Worm (Caenorhabditis elegans) whole organism, L2 larva: ENCODE data around the gene Y116A8C.38.

Experiments used
- blmp-1 ChIP-seq: sonication (generic microtip); optimal IDR thresholded peaks from 2 replicates; lab custom pipeline; 2017; ENCODE audit warnings: missing genetic modification characterization, mild to moderate bottlenecking, missing compliant biosample characterization, antibody characterized with exemption, moderate library complexity; ENCODE audit not compliant: insufficient read depth
- ceh-16 ChIP-seq: fragments of 150-350 bp; optimal IDR thresholded peaks from 2 replicates; lab custom pipeline; 2014; ENCODE audit warnings: missing biosample characterization, missing genetic modification characterization
- dmd-4 ChIP-seq: sonication (generic microtip); optimal IDR thresholded peaks from 2 replicates; lab custom pipeline; 2017; ENCODE audit warnings: missing biosample characterization, missing genetic modification characterization
- egl-27 ChIP-seq: sonication (generic microtip); optimal IDR thresholded peaks from 3 replicates; lab custom pipeline; 2017; ENCODE audit warnings: missing biosample characterization, missing genetic modification reagents, missing genetic modification characterization
- lin-13 ChIP-seq: fragments of 150-350 bp; optimal IDR thresholded peaks from 2 replicates; lab custom pipeline; 2014; ENCODE audit warnings: missing biosample characterization, missing genetic modification reagents, missing genetic modification characterization
- nhr-237 ChIP-seq: fragments of 150-350 bp; optimal IDR thresholded peaks from 2 replicates; lab custom pipeline; 2014; ENCODE audit warnings: missing biosample characterization, missing genetic modification characterization
- skn-1 ChIP-seq: sonication (generic microtip); optimal IDR thresholded peaks from 2 replicates; lab custom pipeline; 2017; ENCODE audit warnings: missing biosample characterization, missing genetic modification characterization
- snpc-4 ChIP-seq: fragments of 150-350 bp; optimal IDR thresholded peaks from 2 replicates; lab custom pipeline; 2014; ENCODE audit warnings: missing biosample characterization, missing genetic modification characterization
- zag-1 ChIP-seq: fragments of 150-350 bp; optimal IDR thresholded peaks from 2 replicates; lab custom pipeline; 2014; ENCODE audit warnings: missing biosample characterization, missing genetic modification characterization
- ztf-11 ChIP-seq: sonication (generic microtip); optimal IDR thresholded peaks from 2 replicates; lab custom pipeline; 2017; ENCODE audit warnings: missing biosample characterization, missing genetic modification characterization

- TF ChIP-seq skn-1 (tag; lab: Kevin White, UChicago) = no peak
- TF ChIP-seq blmp-1 (tag; lab: Kevin White, UChicago) = no peak
- TF ChIP-seq lin-13 (GFP tag; lab: Kevin White, UChicago) = no peak
- TF ChIP-seq nhr-237 (tag; lab: Kevin White, UChicago) = no peak
- TF ChIP-seq snpc-4 (tag; lab: Kevin White, UChicago) = no peak
- no peak for TF ChIP-seq ceh-16 (tag; lab: Kevin White, UChicago)
- no peak for TF ChIP-seq egl-27 (tag; lab: Kevin White, UChicago)
- TF ChIP-seq zag-1 (tag; lab: Kevin White, UChicago) = no peak
- TF ChIP-seq dmd-4 (tag; lab: Kevin White, UChicago) = no peak
- no peak for TF ChIP-seq ztf-11
Measured at ce11 chrIV:17108200-17108599, 23.1 kb upstream of the Y116A8C.38 start.
